Fruit fly (Drosophila melanogaster): ENCODE measurements around the gene S6k.

S6k gene

dm6 chr3L:5789663-5790062 lies 21.1 kb downstream of the S6k start (continued):
- TF ChIP-seq grau (tag; optimal IDR thresholded peaks at IDR 0.05) (peak; percentile 24), her (GFP tag; optimal IDR thresholded peaks at IDR 0.05) (peak; percentile 54), croc (GFP tag; conservative IDR thresholded peaks at IDR 0.05) (no peak), CG14860 (GFP tag; IDR thresholded peaks at IDR 0.05; ENCODE audit: partially characterized antibody) (no peak), sd (tag; optimal IDR thresholded peaks at IDR 0.05) (no peak), chinmo (GFP tag; IDR thresholded peaks at IDR 0.05; ENCODE audit: partially characterized antibody) (no peak), CG18599 (GFP tag; optimal IDR thresholded peaks at IDR 0.05) (peak; percentile 58), Ets97D (GFP tag; optimal IDR thresholded peaks at IDR 0.05) (peak; percentile 49), slbo (GFP tag; IDR thresholded peaks at IDR 0.05) (no peak; the same call in 1 of the 2 replicates), ci (GFP tag; IDR thresholded peaks at IDR 0.05) (no peak; the same call in 2 of the 3 replicates), slp2 (GFP tag; optimal IDR thresholded peaks at IDR 0.05) (no peak), D (optimal IDR thresholded peaks at IDR 0.05) (no peak), D (GFP tag; optimal IDR thresholded peaks at IDR 0.05) (no peak), CG13894 (tag; optimal IDR thresholded peaks at IDR 0.05) (peak; percentile 10), MBD-R2 (GFP tag; IDR thresholded peaks at IDR 0.05) (no peak; the same call in 1 of the 2 replicates), CG12071 (GFP tag; optimal IDR thresholded peaks at IDR 0.05) (no peak), Mrtf (GFP tag; IDR thresholded peaks at IDR 0.05) (no peak), CG31224 (GFP tag; IDR thresholded peaks at IDR 0.05) (no peak), az2 (GFP tag; optimal IDR thresholded peaks at IDR 0.05) (peak; percentile 32), insv (GFP tag; optimal IDR thresholded peaks at IDR 0.05) (no peak), lilli (GFP tag; optimal IDR thresholded peaks at IDR 0.05) (peak; percentile 58), klu (GFP tag; IDR thresholded peaks at IDR 0.05) (peak; percentile 52; the same call in 1 of the 2 replicates), crp (GFP tag; optimal IDR thresholded peaks at IDR 0.05) (no peak), CG6254 (GFP tag; optimal IDR thresholded peaks at IDR 0.05) (no peak), crol (GFP tag; IDR thresholded peaks at IDR 0.05) (no peak), CG2889 (GFP tag; IDR thresholded peaks at IDR 0.05) (no peak), CG9215 (GFP tag; IDR thresholded peaks at IDR 0.05) (no peak), Side (GFP tag; optimal IDR thresholded peaks at IDR 0.05) (peak; percentile 51), CG8290 (GFP tag; optimal IDR thresholded peaks at IDR 0.05) (no peak), CG8290 (tag; optimal IDR thresholded peaks at IDR 0.05) (peak in 1 of 2 experiments; percentile 62), CHES-1-like (GFP tag; optimal IDR thresholded peaks at IDR 0.05) (no peak), sqz (GFP tag; optimal IDR thresholded peaks at IDR 0.05) (no peak), shn (GFP tag; optimal IDR thresholded peaks at IDR 0.05) (no peak), C15 (GFP tag; IDR thresholded peaks at IDR 0.05) (no peak), Gsc (GFP tag; IDR thresholded peaks at IDR 0.05) (no peak), CG10979 (tag; optimal IDR thresholded peaks at IDR 0.05) (peak; percentile 16), dimm (GFP tag; IDR thresholded peaks at IDR 0.05) (no peak), phol (tag; optimal IDR thresholded peaks at IDR 0.05) (peak; percentile 35), CG8281 (tag; optimal IDR thresholded peaks at IDR 0.05) (no peak), CG16813 (GFP tag; IDR thresholded peaks at IDR 0.05; ENCODE audit: partially characterized antibody) (no peak), CG6765 (GFP tag; optimal IDR thresholded peaks at IDR 0.05) (peak; percentile 51), Poxn (GFP tag; IDR thresholded peaks at IDR 0.05) (no peak), Doc2 (GFP tag; IDR thresholded peaks at IDR 0.05) (no peak), tin (GFP tag; optimal IDR thresholded peaks at IDR 0.05) (peak; percentile 35), amos (GFP tag; IDR thresholded peaks at IDR 0.05; ENCODE audit: partially characterized antibody) (no peak), slou (GFP tag; optimal IDR thresholded peaks at IDR 0.05) (no peak), CG17186 (GFP tag; optimal IDR thresholded peaks at IDR 0.05) (peak; percentile 37), fd102C (GFP tag; optimal IDR thresholded peaks at IDR 0.05) (no peak), CG1024 (GFP tag; IDR thresholded peaks at IDR 0.05) (no peak), jing (GFP tag; optimal IDR thresholded peaks at IDR 0.05) (no peak), cas (GFP tag; IDR thresholded peaks at IDR 0.05) (no peak), CG7372 (GFP tag; IDR thresholded peaks at IDR 0.05) (no peak), CG7357 (GFP tag; IDR thresholded peaks at IDR 0.05) (no peak)

Measured in whole organism, embryonic.